Fruit fly (Drosophila melanogaster) whole organism, embryonic: ENCODE measurements around the gene Mst36Fb.

Experiments
- Antp ChIP-seq: fragments of 200-800 bp; sonication (Bioruptor generic); optimal IDR thresholded peaks from 3 replicates; lab custom pipeline; 2016; ENCODE audit warnings: missing biosample characterization, missing genetic modification characterization
- Asciz ChIP-seq: fragments of 200-800 bp; sonication (Bioruptor generic); optimal IDR thresholded peaks from 2 replicates; lab custom pipeline; 2017; ENCODE audit warnings: missing biosample characterization, mild to moderate bottlenecking, missing genetic modification characterization, missing genetic modification reagents
- Bdp1 ChIP-seq: fragments of 200-800 bp; sonication (Bioruptor generic); optimal IDR thresholded peaks from 3 replicates; lab custom pipeline; 2016; ENCODE audit warnings: missing biosample characterization, missing genetic modification characterization
- BtbVII ChIP-seq: fragments of 200-800 bp; sonication (Bioruptor generic); optimal IDR thresholded peaks from 3 replicates; lab custom pipeline; 2017; ENCODE audit warnings: missing biosample characterization, mild to moderate bottlenecking, missing genetic modification characterization
- CG11723 ChIP-seq: fragments of 200-800 bp; sonication (Bioruptor generic); optimal IDR thresholded peaks from 2 replicates; lab custom pipeline; 2017; ENCODE audit warnings: missing biosample characterization, mild to moderate bottlenecking, missing genetic modification characterization
- CG12236 ChIP-seq: fragments of 200-800 bp; sonication (Bioruptor generic); optimal IDR thresholded peaks from 2 replicates; lab custom pipeline; 2016; ENCODE audit warnings: missing biosample characterization, missing genetic modification characterization
- CG12391 ChIP-seq: fragments of 200-800 bp; sonication (Bioruptor generic); optimal IDR thresholded peaks from 3 replicates; lab custom pipeline; 2018; ENCODE audit warnings: missing biosample characterization, mild to moderate bottlenecking, missing genetic modification characterization, moderate library complexity
- CG16815 ChIP-seq: fragments of 200-800 bp; sonication (Bioruptor generic); optimal IDR thresholded peaks from 3 replicates; lab custom pipeline; 2017; ENCODE audit warnings: missing biosample characterization, mild to moderate bottlenecking, missing genetic modification characterization
- CG17568 ChIP-seq: fragments of 200-800 bp; sonication (Bioruptor generic); optimal IDR thresholded peaks from 2 replicates; lab custom pipeline; 2018; ENCODE audit warnings: missing biosample characterization, mild to moderate bottlenecking, missing genetic modification characterization, moderate library complexity
- CG2120 ChIP-seq: fragments of 200-800 bp; sonication (Bioruptor generic); optimal IDR thresholded peaks from 3 replicates; lab custom pipeline; 2016; ENCODE audit warnings: missing biosample characterization, missing genetic modification characterization
- CG2712 ChIP-seq: fragments of 200-800 bp; optimal IDR thresholded peaks from 3 replicates; lab custom pipeline; 2019; ENCODE audit warnings: missing biosample characterization, mild to moderate bottlenecking, missing genetic modification characterization, moderate library complexity
- CG34422 ChIP-seq: fragments of 200-800 bp; sonication (Bioruptor generic); IDR thresholded peaks from 3 replicates; pipeline ENCODE4 v1.3.6; 2022; ENCODE audit warnings: missing biosample characterization, missing genetic modification characterization
- CG4707 ChIP-seq: fragments of 200-800 bp; sonication (Bioruptor generic); optimal IDR thresholded peaks from 2 replicates; lab custom pipeline; 2018; ENCODE audit warnings: missing biosample characterization, mild to moderate bottlenecking, missing genetic modification characterization, moderate library complexity
- CG5953 ChIP-seq: fragments of 200-800 bp; sonication (Bioruptor generic); IDR thresholded peaks from 2 replicates; pipeline ENCODE4 v1.3.6; 2022; ENCODE audit warnings: missing biosample characterization, missing genetic modification characterization
- CG6683 ChIP-seq: fragments of 200-800 bp; sonication (Bioruptor generic); optimal IDR thresholded peaks from 2 replicates; lab custom pipeline; 2017; ENCODE audit warnings: missing biosample characterization, mild to moderate bottlenecking, missing genetic modification characterization, missing genetic modification reagents
- CG8478 ChIP-seq: fragments of >200 bp; optimal IDR thresholded peaks from 2 replicates; lab custom pipeline; 2018
- CG9215 ChIP-seq: fragments of 200-800 bp; sonication (Bioruptor generic); IDR thresholded peaks from 2 replicates; pipeline ENCODE4 v1.3.6; 2022; ENCODE audit warnings: missing biosample characterization, missing genetic modification characterization
- Fer3 ChIP-seq: fragments of 200-800 bp; sonication (Bioruptor generic); optimal IDR thresholded peaks from 2 replicates; lab custom pipeline; 2018; ENCODE audit warnings: missing biosample characterization, mild to moderate bottlenecking, missing genetic modification characterization, moderate library complexity
- Gug ChIP-seq: fragments of 200-800 bp; sonication (Bioruptor generic); IDR thresholded peaks from 4 replicates; pipeline ENCODE4 v1.3.6; 2022; ENCODE audit warnings: missing biosample characterization, missing genetic modification characterization
- HLHmδ ChIP-seq: fragments of 200-800 bp; sonication (Bioruptor generic); optimal IDR thresholded peaks from 2 replicates; lab custom pipeline; 2018; ENCODE audit warnings: missing biosample characterization, mild to moderate bottlenecking, missing genetic modification characterization, moderate library complexity
- Hmx ChIP-seq: fragments of 200-800 bp; sonication (Bioruptor generic); optimal IDR thresholded peaks from 2 replicates; lab custom pipeline; 2016; ENCODE audit warnings: missing biosample characterization, missing genetic modification characterization
- NfI ChIP-seq: fragments of 200-800 bp; sonication (Bioruptor generic); optimal IDR thresholded peaks from 3 replicates; lab custom pipeline; 2018; ENCODE audit warnings: missing biosample characterization, mild to moderate bottlenecking, missing genetic modification characterization, moderate library complexity
- Spps ChIP-seq: fragments of 200-800 bp; sonication (Bioruptor generic); optimal IDR thresholded peaks from 2 replicates; lab custom pipeline; 2018; ENCODE audit warnings: missing biosample characterization, mild to moderate bottlenecking, missing genetic modification characterization
- cad ChIP-seq: fragments of >200 bp; optimal IDR thresholded peaks from 2 replicates; lab custom pipeline; 2017; ENCODE audit warnings: missing biosample characterization, missing genetic modification characterization
- caup ChIP-seq: fragments of 200-800 bp; sonication (Bioruptor generic); optimal IDR thresholded peaks from 3 replicates; lab custom pipeline; 2017; ENCODE audit warnings: missing biosample characterization, mild to moderate bottlenecking, missing genetic modification characterization, moderate library complexity; ENCODE audit not compliant: severe bottlenecking
- chif ChIP-seq, 2 experiments: fragments of 200-800 bp; sonication (Bioruptor generic); optimal IDR thresholded peaks; 3 replicates each; lab custom pipeline; 2016; ENCODE audit warnings: missing biosample characterization in 2 of 2, missing genetic modification characterization in 2 of 2
- chn ChIP-seq: fragments of 200-800 bp; sonication (Bioruptor generic); optimal IDR thresholded peaks from 2 replicates; lab custom pipeline; 2016; ENCODE audit warnings: missing biosample characterization, missing genetic modification characterization
- dati ChIP-seq: fragments of 200-800 bp; sonication (Bioruptor generic); IDR thresholded peaks from 2 replicates; pipeline ENCODE4 v1.3.6; 2022; ENCODE audit warnings: missing biosample characterization, missing genetic modification characterization
- eve ChIP-seq, 2 experiments: fragments of >200 bp; optimal IDR thresholded peaks; 2 replicates each; lab custom pipeline; 2017; ENCODE audit warnings: missing biosample characterization in 2 of 2, missing genetic modification characterization in 2 of 2
- gem ChIP-seq: fragments of 200-800 bp; sonication (Bioruptor generic); optimal IDR thresholded peaks from 2 replicates; lab custom pipeline; 2019; ENCODE audit warnings: missing biosample characterization, mild to moderate bottlenecking, missing genetic modification characterization, moderate library complexity
- gfzf ChIP-seq: fragments of 200-800 bp; sonication (Bioruptor generic); optimal IDR thresholded peaks from 2 replicates; lab custom pipeline; 2016; ENCODE audit warnings: missing biosample characterization, mild to moderate bottlenecking, missing genetic modification characterization, moderate library complexity
- grau ChIP-seq: fragments of 200-800 bp; optimal IDR thresholded peaks from 3 replicates; lab custom pipeline; 2019; ENCODE audit warnings: missing biosample characterization, mild to moderate bottlenecking, missing genetic modification characterization, moderate library complexity
- gro ChIP-seq: fragments of 200-800 bp; sonication (Bioruptor generic); optimal IDR thresholded peaks from 2 replicates; lab custom pipeline; 2016; ENCODE audit warnings: missing biosample characterization, missing genetic modification characterization
- gt ChIP-seq: fragments of 200-800 bp; sonication (Bioruptor generic); IDR thresholded peaks from 2 replicates; pipeline ENCODE4 v1.3.6; 2022; ENCODE audit warnings: missing biosample characterization, missing genetic modification characterization
- hbn ChIP-seq: fragments of 200-800 bp; sonication (Bioruptor generic); IDR thresholded peaks from 2 replicates; pipeline ENCODE4 v1.3.6; 2022; ENCODE audit warnings: missing biosample characterization, missing genetic modification characterization; ENCODE audit not compliant: partially characterized antibody
- kah ChIP-seq: fragments of 200-800 bp; sonication (Bioruptor generic); optimal IDR thresholded peaks from 2 replicates; lab custom pipeline; 2018; ENCODE audit warnings: missing biosample characterization, mild to moderate bottlenecking, missing genetic modification characterization
- kni ChIP-seq: fragments of 200-800 bp; sonication (Bioruptor generic); optimal IDR thresholded peaks from 3 replicates; lab custom pipeline; 2017; ENCODE audit warnings: mild to moderate bottlenecking, missing biosample characterization, missing genetic modification reagents, missing genetic modification characterization
- lab ChIP-seq: fragments of 200-800 bp; sonication (Bioruptor generic); optimal IDR thresholded peaks from 3 replicates; lab custom pipeline; 2017; ENCODE audit warnings: missing biosample characterization, missing genetic modification characterization, mild to moderate bottlenecking, moderate library complexity, missing genetic modification reagents
- org-1 ChIP-seq: fragments of 200-800 bp; sonication (Bioruptor generic); optimal IDR thresholded peaks from 2 replicates; lab custom pipeline; 2017; ENCODE audit warnings: missing biosample characterization, missing genetic modification characterization
- pan ChIP-seq, 4 experiments: fragments of >200 bp in 3 of 4; fragments of 200-800 bp in 1 of 4; sonication (Bioruptor generic) in 1 of 4; optimal IDR thresholded peaks in 3 of 4; IDR thresholded peaks in 1 of 4; 2 replicates each; pipeline versions ENCODE4 v1.3.6 to Lab custom; 2017 to 2022; ENCODE audit warnings: missing biosample characterization in 2 of 4, missing genetic modification characterization in 2 of 4, mixed read lengths in 1 of 4
- pfk ChIP-seq: fragments of 200-800 bp; sonication (Bioruptor generic); optimal IDR thresholded peaks from 2 replicates; lab custom pipeline; 2018; ENCODE audit warnings: missing biosample characterization, mild to moderate bottlenecking, missing genetic modification characterization, moderate library complexity
- pho ChIP-seq: fragments of 200-800 bp; sonication (Bioruptor generic); optimal IDR thresholded peaks from 2 replicates; lab custom pipeline; 2016; ENCODE audit warnings: missing biosample characterization, missing genetic modification characterization
- pzg ChIP-seq: fragments of 200-800 bp; sonication (Bioruptor generic); optimal IDR thresholded peaks from 3 replicates; lab custom pipeline; 2018; ENCODE audit warnings: missing biosample characterization, mild to moderate bottlenecking, missing genetic modification characterization, moderate library complexity
- rib ChIP-seq: fragments of 200-800 bp; sonication (Bioruptor generic); IDR thresholded peaks from 2 replicates; pipeline ENCODE4 v1.3.6; 2022; ENCODE audit warnings: missing biosample characterization, missing genetic modification characterization
- sqz ChIP-seq: fragments of 200-800 bp; sonication (Bioruptor generic); optimal IDR thresholded peaks from 3 replicates; lab custom pipeline; 2018; ENCODE audit warnings: missing biosample characterization, mild to moderate bottlenecking, missing genetic modification characterization
- unc-4 ChIP-seq: fragments of 200-800 bp; sonication (Bioruptor generic); IDR thresholded peaks from 2 replicates; pipeline ENCODE4 v1.3.6; 2022; ENCODE audit warnings: missing biosample characterization, missing genetic modification characterization; ENCODE audit not compliant: partially characterized antibody
- vnd ChIP-seq: fragments of 200-800 bp; sonication (Bioruptor generic); IDR thresholded peaks from 3 replicates; pipeline ENCODE4 v1.3.6; 2022; ENCODE audit warnings: missing biosample characterization, missing genetic modification characterization; ENCODE audit not compliant: partially characterized antibody
- zen2 ChIP-seq: fragments of 200-800 bp; sonication (Bioruptor generic); IDR thresholded peaks from 3 replicates; pipeline ENCODE4 v1.3.6; 2022; ENCODE audit warnings: missing biosample characterization, missing genetic modification characterization; ENCODE audit not compliant: partially characterized antibody

Gene Mst36Fb

dm6 chr2L:18693877-18694723, 19.2 kb upstream of the Mst36Fb start (continued):
- TF ChIP-seq cad (GFP tag; lab: Kevin White, UChicago) (no peak), vnd (no peak), Asciz (GFP tag; lab: Kevin White, UChicago) (no peak), HLHmδ (GFP tag; lab: Kevin White, UChicago) (no peak), CG12236 (GFP tag; lab: Kevin White, UChicago) (peak; percentile 35), eve (GFP tag; optimal IDR thresholded peaks at IDR 0.05; lab: Kevin White, UChicago) (no peak), Hmx (no peak), NfI (GFP tag; lab: Kevin White, UChicago) (peak; percentile 77), pho (GFP tag; lab: Kevin White, UChicago) (peak; percentile 15), BtbVII (GFP tag; lab: Kevin White, UChicago) (peak; percentile 27), Antp (GFP tag; lab: Kevin White, UChicago) (peak; percentile 74), CG2712 (peak; percentile 56), Gug (GFP tag; lab: Robert Waterston, UW) (peak; percentile 66; the same call in 3 of the 4 replicates), CG6683 (no peak), CG2120 (GFP tag; lab: Kevin White, UChicago) (peak; percentile 65), gem (tag; lab: Kevin White, UChicago) (peak; percentile 65), CG16815 (GFP tag; lab: Kevin White, UChicago) (peak; percentile 5), Spps (tag; lab: Kevin White, UChicago) (no peak), gro (peak; percentile 76), CG12391 (tag; lab: Kevin White, UChicago) (peak; percentile 48), CG9215 (GFP tag; lab: Robert Waterston, UW) (no peak), pan (optimal IDR thresholded peaks at IDR 0.05; lab: Kevin White, UChicago) (no peak), pan (GFP tag; optimal IDR thresholded peaks at IDR 0.05 in 1 of 2, IDR thresholded peaks at IDR 0.05 in 1 of 2) (peak in 1 of 2 experiments; percentile 78), gfzf (GFP tag; lab: Kevin White, UChicago) (no peak), CG34422 (GFP tag; lab: Robert Waterston, UW) (peak; percentile 45; the same call in 1 of the 3 replicates), zen2 (GFP tag; lab: Robert Waterston, UW) (no peak), grau (peak; percentile 46), chn (GFP tag; lab: Kevin White, UChicago) (peak; percentile 49), rib (GFP tag; lab: Robert Waterston, UW) (peak; percentile 68), hbn (GFP tag; lab: Robert Waterston, UW) (no peak), sqz (GFP tag; lab: Kevin White, UChicago) (peak; percentile 99), pzg (GFP tag; lab: Kevin White, UChicago) (no peak), lab (GFP tag; lab: Kevin White, UChicago) (peak; percentile 81), CG4707 (no peak), kni (GFP tag; lab: Kevin White, UChicago) (no peak), kah (GFP tag; lab: Kevin White, UChicago) (no peak), CG5953 (GFP tag; lab: Robert Waterston, UW) (peak; percentile 49), caup (GFP tag; lab: Kevin White, UChicago) (peak; percentile 62), pfk (no peak), Bdp1 (GFP tag; lab: Kevin White, UChicago) (no peak), gt (GFP tag; lab: Robert Waterston, UW) (0 out of 2 replicates have a peak, but pooled peaks have one; percentile 21), dati (GFP tag; lab: Robert Waterston, UW) (no peak), unc-4 (GFP tag; lab: Robert Waterston, UW) (no peak), CG11723 (peak; percentile 51), CG8478 (lab: Kevin White, UChicago) (no peak), Fer3 (peak; percentile 16), org-1 (GFP tag; lab: Kevin White, UChicago) (peak; percentile 68), CG17568 (GFP tag; lab: Kevin White, UChicago) (no peak), chif (GFP tag; optimal IDR thresholded peaks at IDR 0.05; lab: Kevin White, UChicago) (peak in 1 of 2 experiments; percentile 43)
